Worm (Caenorhabditis elegans) whole organism, late embryonic: ENCODE data around the gene Y7A5A.3.

Source experiments
- C08G9.2 ChIP-seq: sonication (generic microtip); optimal IDR thresholded peaks from 2 replicates; lab custom pipeline; 2016; ENCODE audit warnings: mild to moderate bottlenecking, missing genetic modification characterization, moderate library complexity, missing compliant biosample characterization
- F13H6.1 ChIP-seq: sonication (generic microtip); optimal IDR thresholded peaks from 2 replicates; lab custom pipeline; 2016; ENCODE audit warnings: missing genetic modification characterization, missing compliant biosample characterization
- K02D7.2 ChIP-seq: sonication (generic microtip); optimal IDR thresholded peaks from 2 replicates; lab custom pipeline; 2017; ENCODE audit warnings: mild to moderate bottlenecking, missing genetic modification characterization, missing compliant biosample characterization
- K09A11.1 ChIP-seq: sonication (generic microtip); optimal IDR thresholded peaks from 2 replicates; lab custom pipeline; 2017; ENCODE audit warnings: antibody characterized with exemption, mild to moderate bottlenecking, missing genetic modification characterization, missing compliant biosample characterization; ENCODE audit not compliant: insufficient read depth
- T23F11.4 ChIP-seq: fragments of 200-800 bp; sonication (Bioruptor generic); optimal IDR thresholded peaks from 2 replicates; lab custom pipeline; 2018; ENCODE audit warnings: mild to moderate bottlenecking, missing genetic modification characterization, missing compliant biosample characterization
- Y22D7AL.16 ChIP-seq: sonication (generic microtip); optimal IDR thresholded peaks from 2 replicates; lab custom pipeline; 2016; ENCODE audit warnings: missing genetic modification characterization, missing compliant biosample characterization
- ahr-1 ChIP-seq: sonication (generic microtip); optimal IDR thresholded peaks from 2 replicates; lab custom pipeline; 2016; ENCODE audit warnings: missing genetic modification characterization, missing compliant biosample characterization
- ceh-14 ChIP-seq: sonication (generic microtip); optimal IDR thresholded peaks from 2 replicates; lab custom pipeline; 2016; ENCODE audit warnings: missing genotype, missing genetic modification characterization, missing compliant biosample characterization
- ceh-2 ChIP-seq: sonication (generic microtip); optimal IDR thresholded peaks from 2 replicates; lab custom pipeline; 2016; ENCODE audit warnings: missing genotype, missing genetic modification characterization, missing compliant biosample characterization
- ceh-22 ChIP-seq: sonication (generic microtip); optimal IDR thresholded peaks from 2 replicates; lab custom pipeline; 2017; ENCODE audit warnings: missing biosample characterization, missing genetic modification characterization
- ceh-30 ChIP-seq: fragments of 150-350 bp; optimal IDR thresholded peaks from 2 replicates; lab custom pipeline; 2014; ENCODE audit warnings: missing biosample characterization, missing genetic modification characterization
- ceh-31 ChIP-seq: sonication (generic microtip); optimal IDR thresholded peaks from 2 replicates; lab custom pipeline; 2016; ENCODE audit warnings: missing genetic modification characterization, missing compliant biosample characterization
- ceh-34 ChIP-seq: sonication (generic microtip); optimal IDR thresholded peaks from 2 replicates; lab custom pipeline; 2016; ENCODE audit warnings: mild to moderate bottlenecking, missing genetic modification characterization, missing compliant biosample characterization
- ceh-6 ChIP-seq: fragments of 200-800 bp; sonication (Bioruptor generic); optimal IDR thresholded peaks from 2 replicates; lab custom pipeline; 2018; ENCODE audit warnings: mild to moderate bottlenecking, missing genetic modification characterization, missing compliant biosample characterization
- ceh-9 ChIP-seq: sonication (generic microtip); optimal IDR thresholded peaks from 2 replicates; lab custom pipeline; 2016; ENCODE audit warnings: mild to moderate bottlenecking, missing genetic modification characterization, inconsistent platforms, missing compliant biosample characterization
- che-1 ChIP-seq: sonication (generic microtip); optimal IDR thresholded peaks from 2 replicates; lab custom pipeline; 2016; ENCODE audit warnings: mild to moderate bottlenecking, missing genetic modification characterization, missing compliant biosample characterization
- dve-1 ChIP-seq: sonication (generic microtip); optimal IDR thresholded peaks from 2 replicates; lab custom pipeline; 2017; ENCODE audit warnings: antibody characterized with exemption, mild to moderate bottlenecking, missing genetic modification characterization, missing compliant biosample characterization
- elt-2 ChIP-seq: sonication (generic microtip); optimal IDR thresholded peaks from 2 replicates; lab custom pipeline; 2016; ENCODE audit warnings: missing genetic modification reagents, missing genetic modification characterization, missing compliant biosample characterization
- elt-4 ChIP-seq: sonication (generic microtip); optimal IDR thresholded peaks from 2 replicates; lab custom pipeline; 2016; ENCODE audit warnings: missing genetic modification characterization, missing compliant biosample characterization
- eyg-1 ChIP-seq: sonication (generic microtip); optimal IDR thresholded peaks from 2 replicates; lab custom pipeline; 2016; ENCODE audit warnings: missing genotype, missing genetic modification characterization, missing compliant biosample characterization
- fax-1 ChIP-seq: sonication (generic microtip); optimal IDR thresholded peaks from 2 replicates; lab custom pipeline; 2016; ENCODE audit warnings: missing genotype, missing genetic modification characterization, missing compliant biosample characterization
- fkh-10 ChIP-seq: fragments of 150-350 bp; optimal IDR thresholded peaks from 2 replicates; lab custom pipeline; 2014; ENCODE audit warnings: missing biosample characterization, missing genetic modification reagents, missing genetic modification characterization
- hlh-13 ChIP-seq: fragments of 200-800 bp; sonication (Bioruptor generic); optimal IDR thresholded peaks from 2 replicates; lab custom pipeline; 2018; ENCODE audit warnings: mild to moderate bottlenecking, missing genetic modification characterization, missing compliant biosample characterization
- hlh-30 ChIP-seq: sonication (generic microtip); optimal IDR thresholded peaks from 2 replicates; lab custom pipeline; 2017; ENCODE audit warnings: antibody characterized with exemption, missing genetic modification characterization, missing compliant biosample characterization; ENCODE audit not compliant: insufficient read depth
- hlh-6 ChIP-seq: sonication (generic microtip); optimal IDR thresholded peaks from 2 replicates; lab custom pipeline; 2016; ENCODE audit warnings: missing genotype, missing genetic modification characterization, missing compliant biosample characterization
- hlh-8 ChIP-seq: sonication (generic microtip); optimal IDR thresholded peaks from 2 replicates; lab custom pipeline; 2016; ENCODE audit warnings: missing genotype, missing genetic modification characterization, missing compliant biosample characterization
- lim-6 ChIP-seq: sonication (generic microtip); optimal IDR thresholded peaks from 2 replicates; lab custom pipeline; 2016; ENCODE audit warnings: missing genetic modification characterization, missing compliant biosample characterization
- madf-2 ChIP-seq: sonication (generic microtip); optimal IDR thresholded peaks from 2 replicates; lab custom pipeline; 2017; ENCODE audit warnings: missing genetic modification characterization, missing compliant biosample characterization
- nfya-1 ChIP-seq: sonication (generic microtip); optimal IDR thresholded peaks from 2 replicates; lab custom pipeline; 2017; ENCODE audit warnings: missing genetic modification characterization, mild to moderate bottlenecking, missing compliant biosample characterization, antibody characterized with exemption, moderate library complexity
- npax-4 ChIP-seq: sonication (generic microtip); optimal IDR thresholded peaks from 2 replicates; lab custom pipeline; 2016; ENCODE audit warnings: missing genetic modification characterization, missing compliant biosample characterization
- odd-2 ChIP-seq: sonication (generic microtip); optimal IDR thresholded peaks from 2 replicates; lab custom pipeline; 2017; ENCODE audit warnings: antibody characterized with exemption, mild to moderate bottlenecking, missing genetic modification characterization, missing compliant biosample characterization
- pag-3 ChIP-seq: sonication (generic microtip); optimal IDR thresholded peaks from 2 replicates; lab custom pipeline; 2016; ENCODE audit warnings: missing compliant biosample characterization, missing genetic modification characterization, borderline replicate concordance
- pha-4 ChIP-seq: fragments of 150-350 bp; optimal IDR thresholded peaks from 2 replicates; lab custom pipeline; 2018; ENCODE audit warnings: missing biosample characterization, missing genetic modification reagents, missing genetic modification characterization
- pqm-1 ChIP-seq: sonication (generic microtip); optimal IDR thresholded peaks from 2 replicates; lab custom pipeline; 2016; ENCODE audit warnings: missing genetic modification characterization, missing compliant biosample characterization
- ref-2 ChIP-seq: sonication (generic microtip); optimal IDR thresholded peaks from 2 replicates; lab custom pipeline; 2016; ENCODE audit warnings: missing genetic modification characterization, missing compliant biosample characterization
- sdc-2 ChIP-seq: sonication (generic microtip); optimal IDR thresholded peaks from 2 replicates; lab custom pipeline; 2016; ENCODE audit warnings: missing genotype, missing genetic modification characterization, missing compliant biosample characterization
- sox-2 ChIP-seq: fragments of 200-800 bp; sonication (Bioruptor generic); IDR thresholded peaks from 2 replicates; pipeline ENCODE4 v1.3.6; 2022; ENCODE audit warnings: missing genetic modification reagents, missing genetic modification characterization, missing compliant biosample characterization
- tbx-7 ChIP-seq: sonication (generic microtip); optimal IDR thresholded peaks from 2 replicates; lab custom pipeline; 2016; ENCODE audit warnings: missing genotype, missing genetic modification characterization, missing compliant biosample characterization
- ttx-3 ChIP-seq: sonication (generic microtip); optimal IDR thresholded peaks from 2 replicates; lab custom pipeline; 2016; ENCODE audit warnings: missing genetic modification reagents, missing genetic modification characterization, missing compliant biosample characterization
- unc-3 ChIP-seq, 2 experiments: fragments of 200-800 bp in 1 of 2; sonication (Bioruptor generic) in 1 of 2; sonication (generic microtip) in 1 of 2; conservative IDR thresholded peaks in 1 of 2; optimal IDR thresholded peaks in 1 of 2; 2 replicates each; pipeline versions ENCODE4 v1.3.6 to Lab custom; 2016 to 2022; ENCODE audit warnings: missing compliant biosample characterization in 2 of 2, missing genetic modification characterization in 2 of 2, missing genetic modification reagents in 1 of 2
- unc-42 ChIP-seq: sonication (generic microtip); optimal IDR thresholded peaks from 2 replicates; lab custom pipeline; 2016; ENCODE audit warnings: missing genotype, missing genetic modification characterization, missing compliant biosample characterization
- unc-55 ChIP-seq: sonication (generic microtip); optimal IDR thresholded peaks from 2 replicates; lab custom pipeline; 2017; ENCODE audit warnings: missing biosample characterization, missing genetic modification reagents, missing genetic modification characterization
- unc-86 ChIP-seq: sonication (generic microtip); optimal IDR thresholded peaks from 2 replicates; lab custom pipeline; 2016; ENCODE audit warnings: missing genetic modification characterization, missing compliant biosample characterization
- zip-5 ChIP-seq: sonication (generic microtip); optimal IDR thresholded peaks from 2 replicates; lab custom pipeline; 2016; ENCODE audit warnings: missing genetic modification characterization, missing compliant biosample characterization
- ztf-16 ChIP-seq: sonication (generic microtip); optimal IDR thresholded peaks from 2 replicates; lab custom pipeline; 2017; ENCODE audit warnings: missing genetic modification characterization, missing compliant biosample characterization

Y7A5A.3 gene

ce11 chrX:15814548-15814947 lies 30.1 kb upstream of the Y7A5A.3 start:
- TF ChIP-seq unc-86: no peak
- TF ChIP-seq ceh-6: no peak
- TF ChIP-seq C08G9.2 (tag; lab: Kevin White, UChicago): no peak
- TF ChIP-seq unc-3 (GFP tag; conservative IDR thresholded peaks at IDR 0.05; lab: Robert Waterston, UW): no peak
- TF ChIP-seq unc-3 (tag; optimal IDR thresholded peaks at IDR 0.05; lab: Kevin White, UChicago): no peak
- no peak for TF ChIP-seq elt-4 (tag; lab: Kevin White, UChicago)
- TF ChIP-seq K02D7.2 (tag; lab: Kevin White, UChicago): no peak
- TF ChIP-seq nfya-1 (tag; lab: Kevin White, UChicago): no peak
- TF ChIP-seq pqm-1 (tag; lab: Kevin White, UChicago): no peak
- no peak for TF ChIP-seq hlh-8
- TF ChIP-seq unc-55: no peak
- no peak for TF ChIP-seq sox-2 (GFP tag; lab: Robert Waterston, UW)
- no peak for TF ChIP-seq ref-2
- no peak for TF ChIP-seq hlh-30 (tag; lab: Kevin White, UChicago)
- TF ChIP-seq hlh-6 (tag; lab: Kevin White, UChicago): no peak
- TF ChIP-seq K09A11.1 (tag; lab: Kevin White, UChicago): no peak
- TF ChIP-seq ztf-16 (tag; lab: Kevin White, UChicago): no peak
- TF ChIP-seq che-1 (tag; lab: Kevin White, UChicago): no peak

- TF ChIP-seq ceh-34 (tag; lab: Kevin White, UChicago) (no peak), ceh-9 (tag; lab: Kevin White, UChicago) (no peak), unc-3 (GFP tag; conservative IDR thresholded peaks at IDR 0.05; lab: Robert Waterston, UW) (no peak), unc-3 (tag; optimal IDR thresholded peaks at IDR 0.05; lab: Kevin White, UChicago) (no peak), ceh-30 (tag; lab: Kevin White, UChicago) (no peak), fax-1 (tag; lab: Kevin White, UChicago) (no peak), nfya-1 (tag; lab: Kevin White, UChicago) (no peak), sdc-2 (peak; percentile 90), fkh-10 (GFP tag; lab: Kevin White, UChicago) (no peak)
These were observed 26.9 kb upstream of the Y7A5A.3 start for ce11 chrX:15811341-15811740.

DNA sequence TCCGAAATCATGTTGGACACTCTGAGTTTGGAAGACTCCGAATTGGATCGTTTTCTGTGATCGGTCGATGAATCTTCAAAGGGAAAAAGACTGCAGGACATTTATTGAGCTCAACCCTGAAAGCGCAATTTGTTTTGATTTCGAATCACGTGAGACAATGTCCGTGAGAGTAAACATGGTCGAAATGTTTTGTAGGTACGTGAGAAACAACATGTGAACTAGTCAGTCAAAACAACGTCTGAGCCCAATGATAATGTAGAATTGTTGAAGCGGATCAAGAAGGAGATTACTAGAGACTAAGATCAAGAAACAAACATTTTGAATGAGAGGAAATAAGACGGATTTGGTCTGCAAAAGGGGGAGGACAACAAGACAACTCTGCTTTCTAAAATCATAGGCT lies 19.6 kb upstream of the Y7A5A.3 start, which contains the start of gene Y7A5A.7:
TSS of gene Y7A5A.7 (minus strand) at position 101 of the 400 bp plus-strand sequence.
- TF ChIP-seq elt-2 (no peak), pqm-1 (tag; lab: Kevin White, UChicago) (no peak), pag-3 (no peak), K02D7.2 (tag; lab: Kevin White, UChicago) (no peak), ceh-22 (tag; lab: Kevin White, UChicago) (no peak), F13H6.1 (no peak), tbx-7 (no peak), ref-2 (no peak), ceh-2 (no peak), ttx-3 (no peak), sdc-2 (no peak), madf-2 (tag; lab: Kevin White, UChicago) (no peak), zip-5 (no peak), C08G9.2 (tag; lab: Kevin White, UChicago) (no peak), odd-2 (tag; lab: Kevin White, UChicago) (no peak)
- TF ChIP-seq, all 69 proteins: peak for 0

- no peak for TF ChIP-seq ceh-6
- no peak for TF ChIP-seq ceh-14 (tag; lab: Kevin White, UChicago)
- no peak for TF ChIP-seq K09A11.1 (tag; lab: Kevin White, UChicago)
- no peak for TF ChIP-seq npax-4 (tag; lab: Kevin White, UChicago)
- no peak for TF ChIP-seq ceh-31
- no peak for TF ChIP-seq ceh-30 (tag; lab: Kevin White, UChicago)
- TF ChIP-seq ahr-1 (tag; lab: Kevin White, UChicago): no peak
- TF ChIP-seq elt-4 (tag; lab: Kevin White, UChicago): no peak
- no peak for TF ChIP-seq eyg-1
- TF ChIP-seq ref-2: no peak
- no peak for TF ChIP-seq dve-1 (tag; lab: Kevin White, UChicago)
- TF ChIP-seq lim-6 (tag; lab: Kevin White, UChicago): no peak
- TF ChIP-seq unc-42 (tag; lab: Kevin White, UChicago): no peak
- TF ChIP-seq unc-55: no peak
- no peak for TF ChIP-seq che-1 (tag; lab: Kevin White, UChicago)
- no peak for TF ChIP-seq C08G9.2 (tag; lab: Kevin White, UChicago)
- TF ChIP-seq pha-4 (tag; lab: Kevin White, UChicago): no peak
- no peak for TF ChIP-seq Y22D7AL.16 (tag; lab: Kevin White, UChicago)
- no peak for TF ChIP-seq hlh-13 (GFP tag; lab: Kevin White, UChicago)
- no peak for TF ChIP-seq T23F11.4 (GFP tag; lab: Kevin White, UChicago)
- TF ChIP-seq, all 69 proteins: peak for 0
These were observed 17.4 kb upstream of the Y7A5A.3 start for ce11 chrX:15801827-15802226.
